Worm (Caenorhabditis elegans) whole organism, L3 larva: ENCODE results near the gene C05B5.16.

Experiments used
- R02D3.7 ChIP-seq: fragments of 150-350 bp; optimal IDR thresholded peaks from 2 replicates; lab custom pipeline; 2014; ENCODE audit warnings: missing biosample characterization, missing genetic modification characterization
- ZK546.5 ChIP-seq: sonication (generic microtip); optimal IDR thresholded peaks from 2 replicates; lab custom pipeline; 2017; ENCODE audit warnings: missing biosample characterization, missing genetic modification characterization
- aly-2 ChIP-seq: fragments of 150-350 bp; optimal IDR thresholded peaks from 2 replicates; lab custom pipeline; 2014; ENCODE audit warnings: missing biosample characterization, missing genetic modification characterization
- ama-1 ChIP-seq: fragments of 150-350 bp; optimal IDR thresholded peaks from 2 replicates; lab custom pipeline; 2018
- ceh-16 ChIP-seq: sonication (generic microtip); optimal IDR thresholded peaks from 2 replicates; lab custom pipeline; 2017; ENCODE audit warnings: missing biosample characterization, missing genetic modification characterization
- ceh-28 ChIP-seq: fragments of 150-350 bp; optimal IDR thresholded peaks from 2 replicates; lab custom pipeline; 2014; ENCODE audit warnings: missing biosample characterization, missing genetic modification reagents, missing genetic modification characterization
- ceh-82 ChIP-seq: fragments of 150-350 bp; optimal IDR thresholded peaks from 2 replicates; lab custom pipeline; 2014; ENCODE audit warnings: missing biosample characterization, missing genetic modification characterization
- ceh-9 ChIP-seq: sonication (generic microtip); optimal IDR thresholded peaks from 2 replicates; lab custom pipeline; 2018; ENCODE audit warnings: missing biosample characterization, missing genetic modification characterization
- egl-5 ChIP-seq: fragments of 150-350 bp; optimal IDR thresholded peaks from 2 replicates; lab custom pipeline; 2017; ENCODE audit warnings: missing biosample characterization, missing genetic modification reagents, missing genetic modification characterization, inconsistent platforms
- elt-1 ChIP-seq: fragments of 150-350 bp; optimal IDR thresholded peaks from 2 replicates; lab custom pipeline; 2014; ENCODE audit warnings: missing biosample characterization, missing genetic modification characterization
- elt-3 ChIP-seq, 3 experiments: fragments of 150-350 bp in 1 of 3; sonication (generic microtip) in 2 of 3; optimal IDR thresholded peaks; 2 replicates in 2 of 3; 4 replicates in 1 of 3; lab custom pipeline; 2014 to 2017; ENCODE audit warnings: missing biosample characterization in 3 of 3, missing genetic modification characterization in 3 of 3
- fkh-10 ChIP-seq: sonication (generic microtip); optimal IDR thresholded peaks from 2 replicates; lab custom pipeline; 2017; ENCODE audit warnings: missing biosample characterization, missing genetic modification reagents, missing genetic modification characterization
- fkh-2 ChIP-seq: fragments of 150-350 bp; optimal IDR thresholded peaks from 2 replicates; lab custom pipeline; 2014; ENCODE audit warnings: missing biosample characterization, missing genetic modification reagents, missing genetic modification characterization
- fos-1 ChIP-seq: fragments of 150-350 bp; optimal IDR thresholded peaks from 2 replicates; lab custom pipeline; 2014; ENCODE audit warnings: missing biosample characterization, missing genetic modification characterization
- hmg-11 ChIP-seq: sonication (generic microtip); optimal IDR thresholded peaks from 2 replicates; lab custom pipeline; 2016; ENCODE audit warnings: missing genetic modification characterization, missing compliant biosample characterization
- jun-1 ChIP-seq: fragments of 150-350 bp; optimal IDR thresholded peaks from 2 replicates; lab custom pipeline; 2014; ENCODE audit warnings: missing biosample characterization, missing genetic modification reagents, missing genetic modification characterization
- lin-39 ChIP-seq: fragments of 150-350 bp; optimal IDR thresholded peaks from 2 replicates; lab custom pipeline; 2018; ENCODE audit warnings: missing biosample characterization, missing genetic modification reagents, missing genetic modification characterization
- lsy-12 ChIP-seq: sonication (generic microtip); optimal IDR thresholded peaks from 2 replicates; lab custom pipeline; 2016; ENCODE audit warnings: mild to moderate bottlenecking, missing genetic modification characterization, missing compliant biosample characterization
- mml-1 ChIP-seq: fragments of 150-350 bp; sonication (generic microtip); optimal IDR thresholded peaks from 3 replicates; lab custom pipeline; 2014; ENCODE audit warnings: missing biosample characterization, missing genetic modification characterization
- nfya-1 ChIP-seq: sonication (generic microtip); optimal IDR thresholded peaks from 2 replicates; lab custom pipeline; 2017; ENCODE audit warnings: missing genetic modification characterization, mild to moderate bottlenecking, missing compliant biosample characterization, antibody characterized with exemption, moderate library complexity; ENCODE audit not compliant: insufficient read depth
- nhr-11 ChIP-seq: fragments of 150-350 bp; optimal IDR thresholded peaks from 2 replicates; lab custom pipeline; 2014; ENCODE audit warnings: missing biosample characterization, missing genetic modification characterization
- nhr-12 ChIP-seq: fragments of 150-350 bp; optimal IDR thresholded peaks from 2 replicates; lab custom pipeline; 2014; ENCODE audit warnings: missing biosample characterization, missing genetic modification characterization
- nhr-23 ChIP-seq: fragments of 150-350 bp; optimal IDR thresholded peaks from 2 replicates; lab custom pipeline; 2014; ENCODE audit warnings: missing biosample characterization, missing genetic modification reagents, missing genetic modification characterization
- nhr-237 ChIP-seq: fragments of 150-350 bp; optimal IDR thresholded peaks from 2 replicates; lab custom pipeline; 2014; ENCODE audit warnings: missing biosample characterization, missing genetic modification characterization
- nhr-25 ChIP-seq: sonication (generic microtip); optimal IDR thresholded peaks from 2 replicates; lab custom pipeline; 2017; ENCODE audit warnings: missing biosample characterization, missing genetic modification characterization
- nhr-43 ChIP-seq: sonication (generic microtip); optimal IDR thresholded peaks from 2 replicates; lab custom pipeline; 2016; ENCODE audit warnings: mild to moderate bottlenecking, missing genetic modification characterization, missing compliant biosample characterization; ENCODE audit not compliant: poor library complexity, severe bottlenecking
- nhr-76 ChIP-seq: fragments of 150-350 bp; sonication (generic microtip); optimal IDR thresholded peaks from 5 replicates; lab custom pipeline; 2014; ENCODE audit warnings: missing biosample characterization, missing genetic modification characterization
- nhr-77 ChIP-seq: fragments of 150-350 bp; optimal IDR thresholded peaks from 2 replicates; lab custom pipeline; 2014; ENCODE audit warnings: missing biosample characterization, missing genetic modification characterization
- pha-4 ChIP-seq: fragments of 150-350 bp; optimal IDR thresholded peaks from 2 replicates; lab custom pipeline; 2014; ENCODE audit warnings: missing biosample characterization, missing genetic modification reagents, missing genetic modification characterization
- pqm-1 ChIP-seq: fragments of 150-350 bp; optimal IDR thresholded peaks from 2 replicates; lab custom pipeline; 2017; ENCODE audit warnings: missing biosample characterization, missing genetic modification characterization, inconsistent platforms
- sea-2 ChIP-seq: fragments of 150-350 bp; sonication (generic microtip); optimal IDR thresholded peaks from 4 replicates; lab custom pipeline; 2014; ENCODE audit warnings: missing biosample characterization, missing genetic modification reagents, missing genetic modification characterization
- skn-1 ChIP-seq: fragments of 150-350 bp; optimal IDR thresholded peaks from 2 replicates; lab custom pipeline; 2014; ENCODE audit warnings: missing biosample characterization, missing genetic modification characterization
- snpc-4 ChIP-seq: fragments of 150-350 bp; optimal IDR thresholded peaks from 2 replicates; lab custom pipeline; 2014; ENCODE audit warnings: missing biosample characterization, missing genetic modification characterization
- unc-39 ChIP-seq: sonication (generic microtip); optimal IDR thresholded peaks from 4 replicates; lab custom pipeline; 2017; ENCODE audit warnings: missing biosample characterization, missing genetic modification characterization
- unc-62 ChIP-seq: fragments of 150-350 bp; sonication (generic microtip); optimal IDR thresholded peaks from 4 replicates; lab custom pipeline; 2014; ENCODE audit warnings: missing biosample characterization, missing genetic modification reagents, missing genetic modification characterization
- ztf-11 ChIP-seq: fragments of 150-350 bp; optimal IDR thresholded peaks from 2 replicates; lab custom pipeline; 2014; ENCODE audit warnings: missing biosample characterization, missing genetic modification characterization
- ztf-4 ChIP-seq: fragments of 150-350 bp; optimal IDR thresholded peaks from 2 replicates; lab custom pipeline; 2014; ENCODE audit warnings: missing biosample characterization, missing genetic modification characterization

C05B5.16 gene

DNA sequence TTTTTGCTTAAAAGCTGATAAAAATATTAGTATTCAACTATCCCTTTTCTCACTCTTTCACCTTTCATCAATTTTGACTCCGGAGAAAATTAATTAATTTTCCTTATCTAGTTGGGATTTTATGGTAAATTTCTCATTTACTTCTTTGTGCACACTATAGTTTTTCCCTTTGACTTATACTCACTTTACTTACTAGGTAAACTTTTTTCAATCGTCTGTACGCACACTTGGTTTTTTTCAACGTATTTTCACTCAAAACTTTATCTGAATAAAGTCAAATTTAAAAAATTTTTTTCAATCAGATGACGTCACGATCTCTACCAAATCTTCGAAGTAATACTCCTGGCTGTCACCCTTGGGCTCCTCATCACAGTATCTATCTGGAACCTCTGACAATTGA, at the start of gene C05B5.16:
Gene C05B5.16 (plus strand): TSS at position 301 of the 400 bp plus-strand sequence.
- TF ChIP-seq lsy-12 (tag; lab: Kevin White, UChicago) = no peak
- TF ChIP-seq ZK546.5 = no peak
- no peak for TF ChIP-seq fkh-2 (tag; lab: Kevin White, UChicago)
- no peak for TF ChIP-seq jun-1 (tag; lab: Kevin White, UChicago)
- TF ChIP-seq lin-39 (tag; lab: Kevin White, UChicago) = no peak
- TF ChIP-seq aly-2 (tag; lab: Kevin White, UChicago) = no peak
- TF ChIP-seq ceh-9 (tag; lab: Kevin White, UChicago) = no peak
- TF ChIP-seq fos-1 (tag; lab: Kevin White, UChicago) = no peak
- no peak for TF ChIP-seq nhr-237 (tag; lab: Kevin White, UChicago)
- TF ChIP-seq nhr-76 (tag; lab: Kevin White, UChicago) = no peak
- TF ChIP-seq ama-1 (lab: Kevin White, UChicago) = no peak
- TF ChIP-seq nhr-25 (tag; lab: Kevin White, UChicago) = no peak
- no peak for TF ChIP-seq unc-62
- TF ChIP-seq, all 47 proteins: peak for 0

DNA sequence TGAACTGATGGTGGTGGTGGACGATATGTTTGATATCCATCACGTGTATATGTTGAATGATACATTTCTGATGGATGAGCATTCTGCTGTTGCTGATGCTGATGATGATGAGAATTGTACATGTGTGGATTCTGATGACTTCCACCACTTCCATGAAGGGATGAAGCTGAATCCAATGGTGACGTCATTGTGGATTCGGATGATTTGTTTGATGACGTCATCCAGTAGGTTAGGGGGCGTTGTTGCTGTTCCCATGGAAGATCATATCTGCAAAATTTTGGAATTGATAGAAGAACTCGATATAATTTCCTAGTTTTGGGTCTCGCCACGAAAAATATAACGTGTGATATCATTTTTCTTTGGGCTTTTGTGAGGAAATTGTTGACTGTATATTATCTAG, 48.8 kb upstream of the C05B5.16 start:
- TF ChIP-seq nhr-11 (tag; lab: Kevin White, UChicago) (no peak), nfya-1 (no peak), snpc-4 (no peak), ceh-28 (tag; lab: Kevin White, UChicago) (no peak), ama-1 (lab: Kevin White, UChicago) (no peak)

DNA sequence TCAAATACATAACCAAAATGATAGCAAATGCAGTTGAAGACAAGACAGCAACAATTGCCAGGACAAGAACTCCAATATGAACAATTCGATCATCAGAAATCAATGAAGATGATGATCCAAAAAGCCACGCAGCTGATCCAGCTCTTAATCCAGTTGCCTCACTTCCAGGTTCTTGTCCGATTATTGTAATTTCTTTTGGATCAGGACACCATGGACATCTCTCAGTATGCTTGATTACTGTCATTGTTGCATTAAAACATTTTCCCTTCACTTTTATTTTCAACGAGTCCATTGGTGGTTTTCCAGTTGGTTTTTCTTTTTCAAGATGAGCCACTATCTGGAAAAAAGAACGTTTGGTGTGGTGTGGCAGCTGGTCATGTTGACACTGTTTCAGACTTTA, 47.8 kb upstream of the C05B5.16 start:
- TF ChIP-seq snpc-4 (no peak), nhr-23 (tag; lab: Kevin White, UChicago) (no peak), ceh-9 (tag; lab: Kevin White, UChicago) (no peak), ceh-16 (tag; lab: Kevin White, UChicago) (no peak), elt-3 (tag; optimal IDR thresholded peaks at IDR 0.05; lab: Kevin White, UChicago) (no peak), nhr-12 (tag; lab: Kevin White, UChicago) (no peak), ztf-4 (tag; lab: Kevin White, UChicago) (no peak), nfya-1 (no peak), sea-2 (GFP tag; lab: Kevin White, UChicago) (no peak), unc-39 (no peak), hmg-11 (no peak), ZK546.5 (no peak), ama-1 (lab: Kevin White, UChicago) (no peak), pha-4 (tag; lab: Kevin White, UChicago) (no peak), pqm-1 (tag; lab: Kevin White, UChicago) (no peak), skn-1 (tag; lab: Kevin White, UChicago) (no peak), aly-2 (tag; lab: Kevin White, UChicago) (no peak), fkh-10 (GFP tag; lab: Kevin White, UChicago) (no peak), nhr-77 (no peak)

DNA sequence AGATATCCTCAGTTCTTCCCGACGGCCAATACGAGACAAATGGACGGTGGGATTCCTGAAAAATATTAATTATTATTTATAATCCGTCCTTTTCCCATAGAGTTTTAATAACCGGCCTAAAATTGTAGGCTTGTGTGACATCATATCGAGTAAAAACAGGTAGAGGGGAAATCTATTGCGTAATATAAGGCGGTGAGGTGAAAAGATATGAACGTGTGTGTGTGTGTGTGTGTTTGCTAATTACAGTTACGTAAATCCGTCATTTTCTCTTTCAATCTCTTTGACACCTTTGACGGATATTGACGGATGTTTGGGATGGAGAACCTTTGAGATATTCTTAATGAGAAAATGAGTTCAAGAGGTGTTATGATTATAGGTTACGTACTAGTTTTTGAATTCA, 46.8 kb upstream of the C05B5.16 start:
- no peak for TF ChIP-seq nhr-12 (tag; lab: Kevin White, UChicago)
- no peak for TF ChIP-seq aly-2 (tag; lab: Kevin White, UChicago)

DNA sequence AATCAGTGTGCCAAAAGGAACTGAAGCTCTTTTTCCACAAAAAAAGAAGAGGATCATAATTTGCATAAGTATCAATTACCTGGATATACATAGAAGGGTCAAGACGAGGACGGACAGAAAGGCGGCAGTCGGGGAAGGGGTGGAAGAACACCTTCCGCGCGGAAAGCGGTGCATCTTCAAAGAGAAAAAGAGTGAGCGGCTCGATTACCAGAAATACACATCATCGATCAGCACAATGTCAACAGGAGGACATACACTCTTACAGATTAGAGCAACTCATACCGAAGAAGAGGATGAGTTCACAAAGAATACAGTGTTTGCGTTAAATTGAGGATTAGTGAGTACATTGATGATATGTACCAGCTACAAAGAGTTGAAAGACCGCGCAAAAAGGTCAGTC, 42.9 kb upstream of the C05B5.16 start:
- TF ChIP-seq nhr-237 (tag; lab: Kevin White, UChicago) (no peak), ceh-9 (tag; lab: Kevin White, UChicago) (no peak), nhr-43 (tag; lab: Kevin White, UChicago) (no peak), ztf-11 (tag; lab: Kevin White, UChicago) (no peak), ceh-28 (tag; lab: Kevin White, UChicago) (no peak), unc-62 (no peak), ama-1 (lab: Kevin White, UChicago) (no peak), egl-5 (tag; lab: Kevin White, UChicago) (no peak), unc-39 (no peak), skn-1 (tag; lab: Kevin White, UChicago) (no peak), R02D3.7 (no peak), elt-3 (tag; optimal IDR thresholded peaks at IDR 0.05; lab: Kevin White, UChicago) (no peak), ceh-82 (tag; lab: Kevin White, UChicago) (no peak), mml-1 (tag; lab: Kevin White, UChicago) (no peak), pha-4 (tag; lab: Kevin White, UChicago) (no peak), elt-1 (tag; lab: Kevin White, UChicago) (no peak), snpc-4 (no peak), sea-2 (GFP tag; lab: Kevin White, UChicago) (no peak)
